Fruit fly (Drosophila melanogaster): ENCODE data around the gene CG31204.

DNA sequence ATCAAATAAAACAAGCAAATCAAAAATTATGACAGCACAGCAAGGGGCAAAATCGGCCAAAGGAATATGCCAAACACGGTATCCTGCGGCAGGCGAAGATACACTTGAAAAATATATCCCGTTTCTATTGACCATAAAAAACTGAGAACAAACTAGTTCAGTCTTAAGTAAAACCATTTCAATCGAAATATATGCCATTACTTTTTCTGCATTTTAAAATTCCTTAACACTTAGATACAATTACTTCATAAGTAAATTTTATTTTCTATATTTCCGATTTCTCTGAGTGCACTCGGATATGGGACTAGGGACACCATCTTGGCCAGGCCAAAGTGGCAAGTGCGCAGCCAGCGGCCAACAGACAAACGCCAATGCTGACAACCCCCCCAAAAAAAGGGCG lies 29.7 kb downstream of the CG31204 start:
- TF ChIP-seq CrebA (GFP tag; optimal IDR thresholded peaks at IDR 0.05; ENCODE audit: borderline replicate concordance) = no peak
- TF ChIP-seq ey (GFP tag; optimal IDR thresholded peaks at IDR 0.05) = no peak
- TF ChIP-seq psq (GFP tag; optimal IDR thresholded peaks at IDR 0.05) = no peak
- TF ChIP-seq dl (GFP tag; optimal IDR thresholded peaks at IDR 0.05; ENCODE audit: insufficient read depth in 1 of 2, partially characterized antibody in 2 of 2) = no peak
- no peak for TF ChIP-seq Dfd (GFP tag; optimal IDR thresholded peaks at IDR 0.05)
- TF ChIP-seq Myc (optimal IDR thresholded peaks at IDR 0.05) = no peak
- no peak for TF ChIP-seq Vsx2 (GFP tag; optimal IDR thresholded peaks at IDR 0.05; ENCODE audit: partially characterized antibody)
- TF ChIP-seq Abd-B (GFP tag; optimal IDR thresholded peaks at IDR 0.05) = no peak
- TF ChIP-seq OdsH (GFP tag; optimal IDR thresholded peaks at IDR 0.05) = no peak
- TF ChIP-seq h (GFP tag; optimal IDR thresholded peaks at IDR 0.05) = no peak
- TF ChIP-seq CG32264 (GFP tag; optimal IDR thresholded peaks at IDR 0.05) = no peak
- TF ChIP-seq woc (GFP tag; optimal IDR thresholded peaks at IDR 0.05) = no peak
